Worm (Caenorhabditis elegans) whole organism, young adult: ENCODE results near the gene abts-4.

Source experiments
- B0261.1 ChIP-seq: sonication (generic microtip); optimal IDR thresholded peaks from 2 replicates; lab custom pipeline; 2016; ENCODE audit warnings: mild to moderate bottlenecking, missing genetic modification characterization, moderate library complexity, missing compliant biosample characterization
- C17E4.6 ChIP-seq: fragments of 200-800 bp; sonication (Bioruptor generic); IDR thresholded peaks from 2 replicates; pipeline ENCODE4 v1.3.6; 2022; ENCODE audit warnings: missing genetic modification reagents, missing genetic modification characterization, missing compliant biosample characterization
- D2030.7 ChIP-seq: fragments of 200-800 bp; sonication (Bioruptor generic); IDR thresholded peaks from 2 replicates; pipeline ENCODE4 v1.3.6; 2022; ENCODE audit warnings: missing genetic modification reagents, missing genetic modification characterization, missing compliant biosample characterization
- F57A8.1 ChIP-seq: fragments of 200-800 bp; sonication (Bioruptor generic); optimal IDR thresholded peaks from 2 replicates; lab custom pipeline; 2018; ENCODE audit warnings: mild to moderate bottlenecking, missing genetic modification characterization, moderate library complexity, missing compliant biosample characterization
- F57C9.4 ChIP-seq: sonication (generic microtip); optimal IDR thresholded peaks from 2 replicates; lab custom pipeline; 2017; ENCODE audit warnings: mild to moderate bottlenecking, missing genetic modification characterization, missing compliant biosample characterization
- Y53G8AR.9 ChIP-seq: fragments of 200-800 bp; sonication (Bioruptor generic); conservative IDR thresholded peaks from 2 replicates; pipeline ENCODE4 v1.3.6; 2022; ENCODE audit warnings: missing genetic modification reagents, missing genetic modification characterization, missing compliant biosample characterization
- Y67H2A.10 ChIP-seq: fragments of 200-800 bp; sonication (Bioruptor generic); conservative IDR thresholded peaks from 2 replicates; pipeline ENCODE4 v1.3.6; 2022; ENCODE audit warnings: missing genetic modification reagents, missing genetic modification characterization, missing compliant biosample characterization
- ZK185.1 ChIP-seq: sonication (generic microtip); optimal IDR thresholded peaks from 2 replicates; lab custom pipeline; 2016; ENCODE audit warnings: mild to moderate bottlenecking, missing genetic modification characterization, missing compliant biosample characterization; ENCODE audit not compliant: poor library complexity, severe bottlenecking
- akir-1 ChIP-seq: fragments of 200-800 bp; sonication (Bioruptor generic); optimal IDR thresholded peaks from 2 replicates; lab custom pipeline; 2018; ENCODE audit warnings: mild to moderate bottlenecking, missing genetic modification characterization, moderate library complexity, missing compliant biosample characterization
- ama-1 ChIP-seq, 3 experiments: fragments of 150-350 bp in 1 of 3; sonication (generic microtip) in 2 of 3; optimal IDR thresholded peaks; 2 replicates each; lab custom pipeline; 2014 to 2018; ENCODE audit warnings: missing biosample characterization in 2 of 3, missing genetic modification characterization in 2 of 3, missing genetic modification reagents in 2 of 3
- aptf-2 ChIP-seq: fragments of 200-800 bp; sonication (Bioruptor generic); conservative IDR thresholded peaks from 2 replicates; pipeline ENCODE4 v1.3.6; 2022; ENCODE audit warnings: missing genetic modification reagents, missing genetic modification characterization, missing compliant biosample characterization
- attf-5 ChIP-seq: fragments of 200-800 bp; sonication (Bioruptor generic); optimal IDR thresholded peaks from 2 replicates; lab custom pipeline; 2018; ENCODE audit warnings: mild to moderate bottlenecking, missing genetic modification characterization, missing compliant biosample characterization
- attf-6 ChIP-seq: fragments of 200-800 bp; sonication (Bioruptor generic); IDR thresholded peaks from 2 replicates; pipeline ENCODE4 v1.3.6; 2022; ENCODE audit warnings: missing genetic modification reagents, missing genetic modification characterization, missing compliant biosample characterization
- ccch-3 ChIP-seq: fragments of 200-800 bp; sonication (Bioruptor generic); optimal IDR thresholded peaks from 2 replicates; lab custom pipeline; 2018; ENCODE audit warnings: mild to moderate bottlenecking, missing genetic modification characterization, missing compliant biosample characterization
- cebp-1 ChIP-seq, 2 experiments: fragments of 200-800 bp in 1 of 2; sonication (Bioruptor generic) in 1 of 2; sonication (generic microtip) in 1 of 2; IDR thresholded peaks in 1 of 2; optimal IDR thresholded peaks in 1 of 2; 2 replicates each; pipeline versions ENCODE4 v1.3.6 to Lab custom; 2017 to 2022; ENCODE audit warnings: missing compliant biosample characterization in 2 of 2, missing genetic modification characterization in 2 of 2, mild to moderate bottlenecking in 1 of 2, missing genetic modification reagents in 1 of 2, moderate library complexity in 1 of 2
- cebp-2 ChIP-seq: fragments of 200-800 bp; sonication (Bioruptor generic); IDR thresholded peaks from 2 replicates; pipeline ENCODE4 v1.3.6; 2022; ENCODE audit warnings: missing genetic modification characterization, missing compliant biosample characterization
- ceh-91 ChIP-seq: fragments of 200-800 bp; sonication (Bioruptor generic); IDR thresholded peaks from 2 replicates; pipeline ENCODE4 v1.3.6; 2022; ENCODE audit warnings: missing genetic modification reagents, missing genetic modification characterization, missing compliant biosample characterization
- dox-1 ChIP-seq: fragments of 200-800 bp; sonication (Bioruptor generic); IDR thresholded peaks from 2 replicates; pipeline ENCODE4 v1.3.6; 2022; ENCODE audit warnings: missing genetic modification reagents, missing genetic modification characterization, missing compliant biosample characterization
- ets-4 ChIP-seq: fragments of 200-800 bp; sonication (Bioruptor generic); optimal IDR thresholded peaks from 2 replicates; lab custom pipeline; 2018; ENCODE audit warnings: mild to moderate bottlenecking, missing genetic modification characterization, missing compliant biosample characterization
- fkh-3 ChIP-seq: sonication (generic microtip); optimal IDR thresholded peaks from 2 replicates; lab custom pipeline; 2016; ENCODE audit warnings: mild to moderate bottlenecking, missing genetic modification characterization, missing compliant biosample characterization
- hmg-1.2 ChIP-seq: fragments of 200-800 bp; sonication (Bioruptor generic); IDR thresholded peaks from 2 replicates; pipeline ENCODE4 v1.3.6; 2022; ENCODE audit warnings: missing genetic modification reagents, missing genetic modification characterization, missing compliant biosample characterization
- let-526 ChIP-seq: fragments of 200-800 bp; sonication (Bioruptor generic); IDR thresholded peaks from 2 replicates; pipeline ENCODE4 v1.3.6; 2022; ENCODE audit warnings: missing genetic modification reagents, missing genetic modification characterization, missing compliant biosample characterization
- lin-35 ChIP-seq, 3 experiments: fragments of 150-350 bp in 2 of 3; sonication (generic microtip) in 1 of 3; optimal IDR thresholded peaks; 2 replicates each; lab custom pipeline; 2014 to 2018; ENCODE audit warnings: missing biosample characterization in 3 of 3, missing genetic modification characterization in 3 of 3, missing genetic modification reagents in 3 of 3
- lin-40 ChIP-seq: sonication (generic microtip); optimal IDR thresholded peaks from 2 replicates; lab custom pipeline; 2016; ENCODE audit warnings: missing genetic modification characterization, mild to moderate bottlenecking, missing compliant biosample characterization, missing genotype, missing genetic modification reagents
- lin-54 ChIP-seq: fragments of 200-800 bp; sonication (Bioruptor generic); optimal IDR thresholded peaks from 2 replicates; lab custom pipeline; 2018; ENCODE audit warnings: mild to moderate bottlenecking, missing genetic modification characterization, missing compliant biosample characterization
- madf-8 ChIP-seq: fragments of 200-800 bp; sonication (Bioruptor generic); conservative IDR thresholded peaks from 2 replicates; pipeline ENCODE4 v1.3.6; 2022; ENCODE audit warnings: missing genetic modification reagents, missing genetic modification characterization, missing compliant biosample characterization
- mel-28 ChIP-seq: sonication (generic microtip); optimal IDR thresholded peaks from 2 replicates; lab custom pipeline; 2016; ENCODE audit warnings: borderline replicate concordance, mild to moderate bottlenecking, missing genetic modification characterization, missing compliant biosample characterization
- nfyb-1 ChIP-seq: fragments of 200-800 bp; sonication (Bioruptor generic); IDR thresholded peaks from 2 replicates; pipeline ENCODE4 v1.3.6; 2022; ENCODE audit warnings: missing genetic modification reagents, missing genetic modification characterization, missing compliant biosample characterization
- nhr-80 ChIP-seq: sonication (generic microtip); optimal IDR thresholded peaks from 2 replicates; lab custom pipeline; 2016; ENCODE audit warnings: missing genetic modification characterization, missing compliant biosample characterization
- repo-1 ChIP-seq: sonication (generic microtip); optimal IDR thresholded peaks from 2 replicates; lab custom pipeline; 2017; ENCODE audit warnings: mild to moderate bottlenecking, missing genetic modification characterization, missing compliant biosample characterization
- rpc-1 ChIP-seq, 2 experiments: fragments of 150-350 bp in 1 of 2; sonication (generic microtip) in 1 of 2; optimal IDR thresholded peaks; 2 replicates each; lab custom pipeline; 2014 to 2018; ENCODE audit warnings: missing biosample characterization in 1 of 2, missing genetic modification characterization in 1 of 2, missing genetic modification reagents in 1 of 2, missing genotype in 1 of 2
- sdz-38 ChIP-seq: sonication (generic microtip); optimal IDR thresholded peaks from 2 replicates; lab custom pipeline; 2016; ENCODE audit warnings: missing genotype, missing genetic modification characterization, missing compliant biosample characterization
- snpc-4 ChIP-seq, 5 experiments: fragments of 150-350 bp in 1 of 5; sonication (generic microtip) in 4 of 5; optimal IDR thresholded peaks; 2 replicates each; lab custom pipeline; 2014 to 2018; ENCODE audit warnings: missing genetic modification characterization in 5 of 5, missing biosample characterization in 3 of 5, antibody characterized with exemption in 2 of 5, mild to moderate bottlenecking in 2 of 5, missing compliant biosample characterization in 2 of 5, missing genotype in 2 of 5, moderate library complexity in 2 of 5, missing genetic modification reagents in 1 of 5
- tbp1 ChIP-seq: fragments of 200-800 bp; sonication (Bioruptor generic); optimal IDR thresholded peaks from 2 replicates; lab custom pipeline; 2018; ENCODE audit warnings: mild to moderate bottlenecking, missing genetic modification characterization, missing compliant biosample characterization
- tbx-9 ChIP-seq: sonication (generic microtip); optimal IDR thresholded peaks from 2 replicates; lab custom pipeline; 2016; ENCODE audit warnings: borderline replicate concordance, missing genetic modification characterization, inconsistent platforms, missing compliant biosample characterization
- ztf-18 ChIP-seq: sonication (generic microtip); optimal IDR thresholded peaks from 2 replicates; lab custom pipeline; 2016; ENCODE audit warnings: missing genotype, mild to moderate bottlenecking, missing genetic modification characterization, missing compliant biosample characterization
- ztf-26 ChIP-seq: sonication (generic microtip); optimal IDR thresholded peaks from 2 replicates; lab custom pipeline; 2017; ENCODE audit warnings: missing genetic modification characterization, missing compliant biosample characterization

abts-4 gene

ce11 chrX:6804857-6805256, 43.3 kb upstream of the abts-4 start:
- TF ChIP-seq nfyb-1 (GFP tag; lab: Robert Waterston, UW) (no peak), aptf-2 (GFP tag; lab: Robert Waterston, UW) (no peak), ccch-3 (GFP tag; lab: Kevin White, UChicago) (no peak), Y53G8AR.9 (GFP tag; lab: Robert Waterston, UW) (0 out of 2 replicates have a peak, but pooled peaks have one; percentile 30), hmg-1.2 (GFP tag; lab: Robert Waterston, UW) (peak; percentile 61; the same call in 1 of the 2 replicates), Y67H2A.10 (GFP tag; lab: Robert Waterston, UW) (0 out of 2 replicates have a peak, but pooled peaks have one; percentile 7), ama-1 (optimal IDR thresholded peaks at IDR 0.05; lab: Kevin White, UChicago) (peak; percentile 12), ama-1 (GFP tag; optimal IDR thresholded peaks at IDR 0.05; lab: Kevin White, UChicago) (no peak), C17E4.6 (GFP tag; lab: Robert Waterston, UW) (no peak), B0261.1 (no peak), F57A8.1 (no peak), fkh-3 (tag; lab: Kevin White, UChicago) (no peak), lin-35 (GFP tag; optimal IDR thresholded peaks at IDR 0.05; lab: Kevin White, UChicago) (peak in 1 of 3 experiments; percentile 78), ztf-26 (tag; lab: Kevin White, UChicago) (no peak), let-526 (GFP tag; lab: Robert Waterston, UW) (no peak), repo-1 (tag; lab: Kevin White, UChicago) (no peak), ets-4 (GFP tag; lab: Kevin White, UChicago) (no peak), mel-28 (tag; lab: Kevin White, UChicago) (no peak), ceh-91 (GFP tag; lab: Robert Waterston, UW) (no peak), F57C9.4 (tag; lab: Kevin White, UChicago) (no peak), snpc-4 (GFP tag; optimal IDR thresholded peaks at IDR 0.05; lab: Kevin White, UChicago) (no peak), snpc-4 (tag; optimal IDR thresholded peaks at IDR 0.05; lab: Kevin White, UChicago) (peak in 1 of 4 experiments; percentile 5), dox-1 (GFP tag; lab: Robert Waterston, UW) (no peak), madf-8 (GFP tag; lab: Robert Waterston, UW) (no peak), tbp1 (GFP tag; lab: Kevin White, UChicago) (peak; percentile 27), D2030.7 (GFP tag; lab: Robert Waterston, UW) (no peak), attf-6 (no peak), ZK185.1 (no peak), tbx-9 (tag; lab: Kevin White, UChicago) (no peak), sdz-38 (tag; lab: Kevin White, UChicago) (no peak), nhr-80 (peak; percentile 86), akir-1 (no peak), lin-54 (GFP tag; lab: Kevin White, UChicago) (peak; percentile 78), cebp-1 (GFP tag; IDR thresholded peaks at IDR 0.05; lab: Robert Waterston, UW) (no peak), cebp-1 (tag; optimal IDR thresholded peaks at IDR 0.05; lab: Kevin White, UChicago) (peak; percentile 31), attf-5 (GFP tag; lab: Kevin White, UChicago) (peak; percentile 14), ztf-18 (tag; lab: Kevin White, UChicago) (no peak), cebp-2 (GFP tag; lab: Robert Waterston, UW) (no peak), rpc-1 (optimal IDR thresholded peaks at IDR 0.05; lab: Kevin White, UChicago) (no peak), rpc-1 (tag; optimal IDR thresholded peaks at IDR 0.05; lab: Kevin White, UChicago) (no peak), lin-40 (tag; lab: Kevin White, UChicago) (peak; percentile 46)
